Fruit fly (Drosophila melanogaster) Kc167 (cell line): Measurements from ENCODE around the gene GstD5.

Experiments
- h ChIP-seq: fragments of >200 bp; optimal IDR thresholded peaks from 3 replicates; lab custom pipeline; 2018; ENCODE audit warnings: missing external identifiers
- psq ChIP-seq: fragments of >200 bp; optimal IDR thresholded peaks from 2 replicates; lab custom pipeline; 2017; ENCODE audit warnings: missing external identifiers
- ttk ChIP-seq: sonication (Bioruptor generic); optimal IDR thresholded peaks from 2 replicates; lab custom pipeline; 2017; ENCODE audit warnings: missing external identifiers

DNA sequence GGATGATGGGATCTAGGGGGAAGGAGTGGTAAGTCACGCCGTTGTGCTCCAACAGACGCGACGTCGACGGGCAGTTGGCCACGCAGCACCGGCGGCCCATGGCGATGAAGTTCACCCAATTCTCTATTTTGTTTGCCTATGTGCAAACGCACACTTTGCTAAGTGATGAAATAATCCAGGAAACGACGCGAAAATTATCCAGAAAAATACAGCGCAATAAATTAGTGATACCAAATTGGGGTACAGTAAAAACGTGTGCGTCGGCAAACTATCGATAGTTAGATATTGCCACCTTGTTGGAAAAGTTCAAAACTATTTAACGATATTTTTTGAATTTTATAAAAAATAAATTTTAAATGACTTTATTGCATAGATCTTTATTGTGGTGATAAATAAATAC, 19.5 kb upstream of the GstD5 start, which contains the start of gene MBD-R2:
- TF ChIP-seq ttk (lab: Kevin White, UChicago) (no peak), psq (lab: Kevin White, UChicago) (no peak), h (no peak)
